Worm (Caenorhabditis elegans): ENCODE results near the gene mvk-1.

DNA sequence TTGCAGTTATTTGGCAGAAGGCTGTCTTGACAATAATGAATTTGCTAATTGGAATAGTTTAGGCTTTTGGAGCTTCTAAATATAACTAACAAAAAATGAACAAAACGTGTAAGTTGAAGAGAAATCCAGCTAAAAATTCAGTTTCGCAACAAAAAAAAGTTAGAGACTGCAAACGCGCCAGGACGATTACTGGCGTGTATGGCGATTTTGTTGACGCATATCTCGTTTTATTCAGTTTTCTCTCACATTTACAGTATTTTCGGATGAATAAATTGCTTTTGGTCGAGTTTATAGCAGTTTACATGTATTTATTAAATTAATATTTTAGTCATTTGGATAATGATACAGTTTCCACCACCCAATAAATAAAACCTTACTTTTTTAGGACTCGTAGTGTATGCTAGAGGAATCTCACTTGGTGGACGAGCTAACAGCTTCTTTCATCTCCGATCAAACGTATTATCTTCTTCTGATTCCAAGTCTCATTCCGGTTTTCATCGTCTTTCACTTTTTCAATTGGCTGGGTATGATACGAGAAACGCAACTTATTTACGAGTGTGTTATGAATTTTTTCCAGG, 37.0 kb upstream of the mvk-1 start, which contains the start of the genes abcf-3 and F42A10.5:
- TF ChIP-seq F57A8.1 (GFP tag; optimal IDR thresholded peaks at IDR 0.05): no peak
- peak; percentile 23 for TF ChIP-seq efl-1 (GFP tag; optimal IDR thresholded peaks at IDR 0.05)
- no peak for TF ChIP-seq unc-62 (GFP tag; optimal IDR thresholded peaks at IDR 0.05)
- TF ChIP-seq unc-130 (GFP tag; optimal IDR thresholded peaks at IDR 0.05): no peak
- peak in 1 of 3 experiments; percentile 66 for TF ChIP-seq lin-35 (GFP tag; optimal IDR thresholded peaks at IDR 0.05)
- no peak for TF ChIP-seq F37B4.10 (GFP tag; IDR thresholded peaks at IDR 0.05)
- TF ChIP-seq attf-5 (GFP tag; optimal IDR thresholded peaks at IDR 0.05): peak; percentile 33
- no peak for TF ChIP-seq B0336.3 (GFP tag; IDR thresholded peaks at IDR 0.05)
- peak; percentile 20 for TF ChIP-seq snpc-4 (GFP tag; optimal IDR thresholded peaks at IDR 0.05)
- peak in 2 of 4 experiments; percentile 1 to 21 for TF ChIP-seq snpc-4 (tag; optimal IDR thresholded peaks at IDR 0.05)
- no peak for TF ChIP-seq ZK185.1 (tag; optimal IDR thresholded peaks at IDR 0.05; ENCODE audit: poor library complexity, severe bottlenecking)
- TF ChIP-seq zim-3 (tag; optimal IDR thresholded peaks at IDR 0.05): no peak
- no peak for TF ChIP-seq ztf-28 (GFP tag; IDR thresholded peaks at IDR 0.05)
- TF ChIP-seq mes-4 (tag; optimal IDR thresholded peaks at IDR 0.05): no peak
